Worm (Caenorhabditis elegans) whole organism, early embryonic: ENCODE measurements around the gene pdzd-8.

ENCODE experiments used
- ama-1 ChIP-seq: fragments of 150-350 bp; optimal IDR thresholded peaks from 2 replicates; lab custom pipeline; 2014
- hnd-1 ChIP-seq: sonication (generic microtip); optimal IDR thresholded peaks from 2 replicates; lab custom pipeline; 2016; ENCODE audit warnings: missing genetic modification characterization, missing compliant biosample characterization

DNA sequence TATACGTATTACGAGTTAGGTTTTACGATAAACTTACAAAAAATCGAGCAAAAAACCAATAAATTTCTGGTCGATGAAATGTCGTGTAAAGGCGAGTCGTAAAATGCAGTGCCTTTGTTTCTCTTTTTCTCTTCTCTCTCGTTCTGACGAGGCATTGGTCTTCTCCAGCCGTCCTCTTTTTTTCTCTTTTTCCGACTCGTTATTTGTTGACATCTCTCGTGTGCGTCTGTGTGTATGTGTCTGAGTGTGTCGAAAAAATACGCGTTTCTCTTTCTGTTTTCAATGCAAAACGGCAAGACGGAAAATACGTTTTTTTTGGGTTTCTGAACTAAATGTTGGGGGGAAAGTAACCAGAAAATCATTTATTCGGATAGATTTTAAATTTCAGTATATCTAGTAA, 57.2 kb downstream of the pdzd-8 start, which contains the start of gene C53D6.6:
- TF ChIP-seq ama-1 (no peak), hnd-1 (tag; lab: Kevin White, UChicago) (no peak)
